Fruit fly (Drosophila melanogaster): ENCODE results near the gene pkm.

DNA sequence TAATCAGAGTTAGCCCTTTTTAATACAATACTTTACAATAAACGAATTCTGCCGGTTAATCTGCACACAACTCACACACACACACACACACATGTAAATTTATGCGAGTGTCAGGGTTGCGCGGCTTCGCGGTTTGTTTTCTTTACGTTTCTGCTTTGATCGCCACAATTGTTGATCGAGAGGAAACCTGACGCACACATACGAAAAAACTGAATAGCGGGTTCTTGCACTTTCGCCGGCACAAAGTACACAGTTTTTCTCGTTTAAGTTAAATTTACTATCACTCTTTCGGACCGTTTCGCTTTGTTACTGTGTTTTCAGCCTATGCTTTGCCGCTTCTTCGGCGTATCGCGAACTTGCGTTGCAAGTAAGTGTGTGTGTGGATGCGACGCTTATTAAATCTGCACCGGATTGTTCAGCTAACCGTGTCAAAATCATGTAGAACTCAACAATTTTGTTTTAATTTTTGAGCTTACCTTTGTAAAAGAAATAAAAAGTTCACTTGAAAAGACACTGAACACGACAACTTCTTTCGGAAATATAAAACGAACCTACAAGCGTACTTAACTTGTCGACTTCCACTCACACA lies 27.2 kb upstream of the pkm start:
- TF ChIP-seq h (GFP tag; optimal IDR thresholded peaks at IDR 0.05) (no peak), br (GFP tag; optimal IDR thresholded peaks at IDR 0.05) (no peak), N (GFP tag; optimal IDR thresholded peaks at IDR 0.05) (no peak), Dfd (GFP tag; optimal IDR thresholded peaks at IDR 0.05) (no peak), OdsH (GFP tag; optimal IDR thresholded peaks at IDR 0.05) (no peak), usp (GFP tag; optimal IDR thresholded peaks at IDR 0.05) (no peak), HLH106 (tag; optimal IDR thresholded peaks at IDR 0.05) (no peak), psq (GFP tag; optimal IDR thresholded peaks at IDR 0.05) (peak; percentile 62), ey (GFP tag; optimal IDR thresholded peaks at IDR 0.05) (no peak), Myc (optimal IDR thresholded peaks at IDR 0.05) (no peak), Hr83 (GFP tag; optimal IDR thresholded peaks at IDR 0.05; ENCODE audit: poor library complexity, severe bottlenecking) (no peak), CG9705 (GFP tag; optimal IDR thresholded peaks at IDR 0.05) (no peak), woc (GFP tag; optimal IDR thresholded peaks at IDR 0.05) (no peak)
